Fruit fly (Drosophila melanogaster) whole organism, embryonic: Measurements from ENCODE around the gene CG1572.
A peak's percentile ranks its signal among the peaks of the same experiment; 100 is the strongest.

Source experiments
- CG1024 ChIP-seq: fragments of 200-800 bp; sonication (Bioruptor generic); IDR thresholded peaks from 2 replicates; pipeline ENCODE4 v1.3.6; 2022; ENCODE audit warnings: missing biosample characterization, missing genetic modification characterization
- CG10565 ChIP-seq: fragments of 200-800 bp; sonication (Bioruptor generic); optimal IDR thresholded peaks from 3 replicates; lab custom pipeline; 2016; ENCODE audit warnings: missing biosample characterization, mild to moderate bottlenecking, missing genetic modification characterization
- CG11695 ChIP-seq: fragments of 200-800 bp; sonication (Bioruptor generic); IDR thresholded peaks from 3 replicates; pipeline ENCODE4 v1.3.6; 2022; ENCODE audit warnings: missing biosample characterization, missing genetic modification characterization
- CG11696 ChIP-seq: fragments of 200-800 bp; sonication (Bioruptor generic); IDR thresholded peaks from 2 replicates; pipeline ENCODE4 v1.3.6; 2022; ENCODE audit warnings: missing biosample characterization, missing genetic modification characterization
- CG1603 ChIP-seq: fragments of 200-800 bp; sonication (Bioruptor generic); optimal IDR thresholded peaks from 2 replicates; lab custom pipeline; 2019; ENCODE audit warnings: missing biosample characterization, mild to moderate bottlenecking, missing genetic modification characterization, moderate library complexity
- CG18262 ChIP-seq: fragments of 200-800 bp; optimal IDR thresholded peaks from 3 replicates; lab custom pipeline; 2019; ENCODE audit warnings: missing biosample characterization, mild to moderate bottlenecking, missing genetic modification characterization, moderate library complexity
- CG2120 ChIP-seq: fragments of 200-800 bp; sonication (Bioruptor generic); optimal IDR thresholded peaks from 3 replicates; lab custom pipeline; 2016; ENCODE audit warnings: missing biosample characterization, missing genetic modification characterization
- CG2199 ChIP-seq: fragments of 200-800 bp; sonication (Bioruptor generic); IDR thresholded peaks from 3 replicates; pipeline ENCODE4 v1.3.6; 2022; ENCODE audit warnings: missing biosample characterization, missing genetic modification characterization
- CG2712 ChIP-seq: fragments of 200-800 bp; optimal IDR thresholded peaks from 3 replicates; lab custom pipeline; 2019; ENCODE audit warnings: missing biosample characterization, mild to moderate bottlenecking, missing genetic modification characterization, moderate library complexity
- CG8281 ChIP-seq: fragments of 200-800 bp; sonication (Bioruptor generic); optimal IDR thresholded peaks from 2 replicates; lab custom pipeline; 2018; ENCODE audit warnings: missing biosample characterization, mild to moderate bottlenecking, missing genetic modification characterization, moderate library complexity
- CG8765 ChIP-seq: fragments of 200-800 bp; sonication (Bioruptor generic); IDR thresholded peaks from 2 replicates; pipeline ENCODE4 v1.3.6; 2022; ENCODE audit warnings: missing biosample characterization, missing genetic modification characterization
- CG9609 ChIP-seq: fragments of 200-800 bp; sonication (Bioruptor generic); optimal IDR thresholded peaks from 3 replicates; lab custom pipeline; 2016; ENCODE audit warnings: missing biosample characterization, missing genetic modification characterization
- Hr39 ChIP-seq: fragments of >200 bp; optimal IDR thresholded peaks from 2 replicates; lab custom pipeline; 2017
- Jarid2 ChIP-seq: fragments of 200-800 bp; sonication (Bioruptor generic); optimal IDR thresholded peaks from 3 replicates; lab custom pipeline; 2017; ENCODE audit warnings: mild to moderate bottlenecking, missing biosample characterization, missing genetic modification reagents, missing genetic modification characterization
- Med ChIP-seq: fragments of 200-800 bp; sonication (Bioruptor generic); peaks from one replicate; lab custom pipeline; 2016; ENCODE audit warnings: missing biosample characterization, missing genetic modification characterization, mild to moderate bottlenecking, inconsistent platforms, moderate library complexity
- Nf-YB ChIP-seq: fragments of 200-800 bp; sonication (Bioruptor generic); optimal IDR thresholded peaks from 3 replicates; lab custom pipeline; 2019; ENCODE audit warnings: missing biosample characterization, mild to moderate bottlenecking, missing genetic modification characterization, moderate library complexity
- TFAM ChIP-seq: fragments of 200-800 bp; sonication (Bioruptor generic); optimal IDR thresholded peaks from 2 replicates; lab custom pipeline; 2017; ENCODE audit warnings: missing biosample characterization, missing genetic modification characterization, inconsistent platforms
- bsh ChIP-seq, 2 experiments: fragments of 200-800 bp; sonication (Bioruptor generic); optimal IDR thresholded peaks; 2 replicates each; lab custom pipeline; 2017 to 2018; ENCODE audit warnings: mild to moderate bottlenecking in 2 of 2, missing biosample characterization in 2 of 2, missing genetic modification characterization in 2 of 2, moderate library complexity in 1 of 2
- cg ChIP-seq: fragments of 200-800 bp; sonication (Bioruptor generic); optimal IDR thresholded peaks from 3 replicates; lab custom pipeline; 2019; ENCODE audit warnings: missing biosample characterization, mild to moderate bottlenecking, missing genetic modification characterization, moderate library complexity
- crol ChIP-seq: fragments of 200-800 bp; sonication (Bioruptor generic); IDR thresholded peaks from 2 replicates; pipeline ENCODE4 v1.3.6; 2022; ENCODE audit warnings: missing biosample characterization, missing genetic modification characterization
- da ChIP-seq: fragments of 200-800 bp; sonication (Bioruptor generic); optimal IDR thresholded peaks from 2 replicates; lab custom pipeline; 2016; ENCODE audit warnings: missing biosample characterization, missing genetic modification characterization
- dan ChIP-seq: fragments of 200-800 bp; sonication (Bioruptor generic); IDR thresholded peaks from 2 replicates; pipeline ENCODE4 v1.3.6; 2022; ENCODE audit warnings: missing biosample characterization, missing genetic modification characterization
- dysf ChIP-seq: fragments of 200-800 bp; sonication (Bioruptor generic); IDR thresholded peaks from 3 replicates; pipeline ENCODE4 v1.3.6; 2022; ENCODE audit warnings: missing biosample characterization, missing genetic modification characterization
- en ChIP-seq: fragments of 200-800 bp; sonication (Bioruptor generic); optimal IDR thresholded peaks from 2 replicates; lab custom pipeline; 2016; ENCODE audit warnings: missing biosample characterization, missing genetic modification characterization
- esg ChIP-seq: fragments of 200-800 bp; sonication (Bioruptor generic); conservative IDR thresholded peaks from 2 replicates; pipeline ENCODE4 v1.3.6; 2022; ENCODE audit warnings: missing biosample characterization, missing genetic modification characterization
- fd102C ChIP-seq: fragments of 200-800 bp; sonication (Bioruptor generic); optimal IDR thresholded peaks from 2 replicates; lab custom pipeline; 2018; ENCODE audit warnings: missing biosample characterization, mild to moderate bottlenecking, missing genetic modification characterization, moderate library complexity
- gt ChIP-seq: fragments of 200-800 bp; sonication (Bioruptor generic); IDR thresholded peaks from 2 replicates; pipeline ENCODE4 v1.3.6; 2022; ENCODE audit warnings: missing biosample characterization, missing genetic modification characterization
- kni ChIP-seq: fragments of 200-800 bp; sonication (Bioruptor generic); optimal IDR thresholded peaks from 3 replicates; lab custom pipeline; 2017; ENCODE audit warnings: mild to moderate bottlenecking, missing biosample characterization, missing genetic modification reagents, missing genetic modification characterization
- nom ChIP-seq: fragments of 200-800 bp; sonication (Bioruptor generic); optimal IDR thresholded peaks from 2 replicates; lab custom pipeline; 2017; ENCODE audit warnings: missing biosample characterization, missing genetic modification characterization, mild to moderate bottlenecking, moderate library complexity, missing genetic modification reagents
- pfk ChIP-seq: fragments of 200-800 bp; sonication (Bioruptor generic); optimal IDR thresholded peaks from 2 replicates; lab custom pipeline; 2018; ENCODE audit warnings: missing biosample characterization, mild to moderate bottlenecking, missing genetic modification characterization, moderate library complexity
- phol ChIP-seq: fragments of 200-800 bp; sonication (Bioruptor generic); optimal IDR thresholded peaks from 3 replicates; lab custom pipeline; 2018; ENCODE audit warnings: missing biosample characterization, mild to moderate bottlenecking, missing genetic modification characterization, moderate library complexity
- prd ChIP-seq, 3 experiments: fragments of >200 bp in 2 of 3; fragments of 200-800 bp in 1 of 3; sonication (Bioruptor generic) in 1 of 3; optimal IDR thresholded peaks in 2 of 3; IDR thresholded peaks in 1 of 3; 2 replicates in 2 of 3; 3 replicates in 1 of 3; pipeline versions ENCODE4 v1.3.6 to Lab custom; 2017 to 2022; ENCODE audit warnings: missing biosample characterization in 1 of 3, missing genetic modification characterization in 1 of 3
- pros ChIP-seq: fragments of 200-800 bp; sonication (Bioruptor generic); optimal IDR thresholded peaks from 3 replicates; lab custom pipeline; 2019; ENCODE audit warnings: missing biosample characterization, mild to moderate bottlenecking, missing genetic modification characterization, moderate library complexity
- pum ChIP-seq: fragments of 200-800 bp; sonication (Bioruptor generic); optimal IDR thresholded peaks from 2 replicates; lab custom pipeline; 2016; ENCODE audit warnings: missing biosample characterization, missing genetic modification characterization
- sd ChIP-seq: fragments of 200-800 bp; sonication (Bioruptor generic); optimal IDR thresholded peaks from 3 replicates; lab custom pipeline; 2018; ENCODE audit warnings: missing biosample characterization, mild to moderate bottlenecking, missing genetic modification characterization, moderate library complexity
- sens ChIP-seq: fragments of 200-800 bp; sonication (Bioruptor generic); peaks from one replicate; lab custom pipeline; 2016; ENCODE audit warnings: missing biosample characterization, missing genetic modification characterization
- sim ChIP-seq: fragments of 200-800 bp; sonication (Bioruptor generic); IDR thresholded peaks from 2 replicates; pipeline ENCODE4 v1.3.6; 2022; ENCODE audit warnings: missing biosample characterization, missing genetic modification characterization
- sisA ChIP-seq: fragments of 200-800 bp; sonication (Bioruptor generic); IDR thresholded peaks from 2 replicates; pipeline ENCODE4 v1.3.6; 2022; ENCODE audit warnings: missing biosample characterization, missing genetic modification characterization

The CG1572 gene

DNA sequence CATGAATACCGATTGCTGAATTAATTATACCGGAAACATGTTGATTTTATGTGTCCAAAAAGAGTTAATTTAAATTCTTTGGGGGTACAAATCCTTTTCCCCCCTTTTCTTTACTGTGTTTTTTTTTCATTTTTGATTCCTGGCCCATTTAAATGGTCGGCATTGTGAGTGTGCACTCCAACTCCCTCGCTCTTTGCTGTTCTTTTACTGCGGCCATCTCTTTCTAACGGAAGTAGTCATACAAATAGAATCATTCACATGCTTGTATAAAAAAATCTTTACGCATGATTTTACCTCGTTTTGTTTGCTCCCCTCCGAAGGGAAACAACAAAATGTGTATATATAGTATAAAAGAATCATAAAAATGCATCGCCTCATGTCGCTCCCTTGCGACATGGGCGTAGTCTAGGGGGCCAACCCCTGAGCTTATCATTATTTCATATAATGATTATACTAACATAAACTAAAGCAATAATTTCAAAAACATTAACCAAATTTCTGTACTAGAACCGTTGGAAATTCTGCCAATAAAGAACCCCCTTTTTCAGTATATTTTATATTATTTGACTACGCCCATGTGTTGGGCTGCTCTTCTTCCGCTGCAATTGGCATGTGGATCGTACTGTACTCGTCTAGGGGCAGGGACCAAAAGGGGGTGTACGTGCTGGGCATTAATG is 30.3 kb downstream of the CG1572 start (continued):
- TF ChIP-seq CG10565 (GFP tag; lab: Kevin White, UChicago) (no peak), en (GFP tag; lab: Kevin White, UChicago) (no peak), CG8765 (GFP tag; lab: Robert Waterston, UW) (no peak; the same call in 1 of the 2 replicates), gt (GFP tag; lab: Robert Waterston, UW) (peak; percentile 48; the same call in 1 of the 2 replicates), Nf-YB (GFP tag; lab: Kevin White, UChicago) (peak; percentile 61), fd102C (GFP tag; lab: Kevin White, UChicago) (no peak), CG2120 (GFP tag; lab: Kevin White, UChicago) (peak; percentile 8), esg (peak; percentile 56), CG1024 (GFP tag; lab: Robert Waterston, UW) (peak; percentile 75), CG18262 (peak; percentile 93), da (no peak)

DNA sequence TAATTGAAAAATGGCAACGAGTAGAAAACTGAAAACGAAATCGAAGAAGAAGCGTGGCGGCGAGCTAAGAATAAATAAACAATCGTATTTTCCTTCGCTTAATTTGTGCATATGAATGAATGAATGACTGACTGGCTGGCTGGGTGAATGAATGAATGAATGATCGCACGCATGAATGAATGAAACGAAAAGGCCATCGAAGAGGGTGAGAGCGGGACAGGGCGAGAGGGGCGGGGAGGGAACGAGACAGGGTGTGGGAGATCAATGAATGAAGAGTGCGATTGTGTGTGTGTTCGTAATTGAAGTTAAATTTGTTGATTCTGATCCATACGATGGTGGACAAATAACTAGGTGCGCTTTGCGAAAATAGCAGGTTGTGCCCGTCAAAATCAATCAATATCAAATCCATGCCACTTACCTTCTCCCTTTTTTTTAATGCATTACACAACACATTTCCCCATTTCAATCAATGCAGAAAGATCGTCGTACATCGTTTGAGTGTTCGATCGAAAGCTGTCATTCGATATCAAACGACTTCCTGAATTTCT is 31.3 kb downstream of the CG1572 start:
- no peak for TF ChIP-seq CG9609 (GFP tag; lab: Kevin White, UChicago)
- TF ChIP-seq cg (GFP tag; lab: Kevin White, UChicago): peak; percentile 27
- peak; percentile 99 for TF ChIP-seq CG8281 (tag; lab: Kevin White, UChicago)
- TF ChIP-seq sd (tag; lab: Kevin White, UChicago): peak; percentile 51
- peak in 1 of 2 experiments; percentile 3 for TF ChIP-seq bsh (GFP tag; optimal IDR thresholded peaks at IDR 0.05; lab: Kevin White, UChicago)
- peak; percentile 94 for TF ChIP-seq CG11696
- no peak for TF ChIP-seq sim
- TF ChIP-seq nom (GFP tag; lab: Kevin White, UChicago): no peak
- TF ChIP-seq prd (optimal IDR thresholded peaks at IDR 0.05; lab: Kevin White, UChicago): no peak
- TF ChIP-seq prd (GFP tag; IDR thresholded peaks at IDR 0.05; lab: Robert Waterston, UW): 0 out of 3 replicates have a peak, but pooled peaks have one; percentile 8
- peak; percentile 19 for TF ChIP-seq Med
- no peak for TF ChIP-seq pum
- no peak for TF ChIP-seq Jarid2 (GFP tag; lab: Kevin White, UChicago)
- 0 out of 3 replicates have a peak, but pooled peaks have one; percentile 33 for TF ChIP-seq dysf
- no peak for TF ChIP-seq CG2712 (tag; lab: Kevin White, UChicago)
- TF ChIP-seq sens: peak; percentile 46
- no peak for TF ChIP-seq TFAM
- 0 out of 2 replicates have a peak, but pooled peaks have one; percentile 13 for TF ChIP-seq sisA (GFP tag; lab: Robert Waterston, UW)
- no peak for TF ChIP-seq Hr39 (lab: Kevin White, UChicago)
- peak; percentile 6 for TF ChIP-seq CG1603 (tag; lab: Kevin White, UChicago)
- peak; percentile 1 for TF ChIP-seq kni (GFP tag; lab: Kevin White, UChicago)
- TF ChIP-seq phol (tag; lab: Kevin White, UChicago): peak; percentile 1
- peak; percentile 88 for TF ChIP-seq crol (GFP tag; lab: Robert Waterston, UW)
- TF ChIP-seq dan: no peak
- TF ChIP-seq CG2199 (GFP tag; lab: Robert Waterston, UW): peak; percentile 53; the same call in 1 of the 3 replicates
- 0 out of 3 replicates have a peak, but pooled peaks have one; percentile 17 for TF ChIP-seq CG11695 (GFP tag; lab: Robert Waterston, UW)
- TF ChIP-seq pros: peak; percentile 3
- no peak for TF ChIP-seq pfk
